Worm (Caenorhabditis elegans): ENCODE data around the gene arrd-9.

arrd-9 gene

ce11 chrII:12494556-12495131 is 13.9 kb upstream of the arrd-9 start, which contains the start of gene col-85 (continued):
- TF ChIP-seq chd-7 (tag; optimal IDR thresholded peaks at IDR 0.05) (peak; percentile 87), gei-17 (GFP tag; optimal IDR thresholded peaks at IDR 0.05) (peak; percentile 5), somi-1 (GFP tag; optimal IDR thresholded peaks at IDR 0.05) (peak; percentile 79), egl-44 (GFP tag; IDR thresholded peaks at IDR 0.05) (peak; percentile 89), attf-6 (GFP tag; IDR thresholded peaks at IDR 0.05) (peak; percentile 56; the same call in 1 of the 2 replicates), let-607 (tag; optimal IDR thresholded peaks at IDR 0.05) (peak; percentile 3 to 56), ztf-18 (tag; optimal IDR thresholded peaks at IDR 0.05) (peak; percentile 81), him-1 (tag; optimal IDR thresholded peaks at IDR 0.05) (peak; percentile 89), F37B4.10 (GFP tag; IDR thresholded peaks at IDR 0.05) (0 out of 2 replicates have a peak, but pooled peaks have one; percentile 86), Y79H2A.3 (GFP tag; conservative IDR thresholded peaks at IDR 0.05) (no peak), B0035.1 (tag; optimal IDR thresholded peaks at IDR 0.05) (peak; percentile 72), sdz-38 (tag; optimal IDR thresholded peaks at IDR 0.05) (no peak), ceh-79 (tag; optimal IDR thresholded peaks at IDR 0.05) (peak; percentile 23), B0019.2 (GFP tag; conservative IDR thresholded peaks at IDR 0.05) (peak; percentile 75), cebp-1 (GFP tag; IDR thresholded peaks at IDR 0.05) (no peak), cebp-1 (tag; optimal IDR thresholded peaks at IDR 0.05) (peak; percentile 81), snpc-1.1 (tag; optimal IDR thresholded peaks at IDR 0.05; ENCODE audit: insufficient read depth) (peak; percentile 90), ceh-58 (GFP tag; IDR thresholded peaks at IDR 0.05) (peak; percentile 93), F52B5.7 (tag; optimal IDR thresholded peaks at IDR 0.05) (peak; percentile 63), mcd-1 (GFP tag; IDR thresholded peaks at IDR 0.05) (peak; percentile 86), cebp-2 (GFP tag; IDR thresholded peaks at IDR 0.05) (peak; percentile 77; the same call in 1 of the 2 replicates), nhr-80 (tag; optimal IDR thresholded peaks at IDR 0.05) (peak; percentile 39), dpff-1 (tag; optimal IDR thresholded peaks at IDR 0.05) (no peak), madf-6 (GFP tag; IDR thresholded peaks at IDR 0.05) (peak; percentile 72), let-526 (GFP tag; IDR thresholded peaks at IDR 0.05) (0 out of 2 replicates have a peak, but pooled peaks have one; percentile 35), egrh-3 (GFP tag; IDR thresholded peaks at IDR 0.05) (no peak), F49E8.2 (tag; optimal IDR thresholded peaks at IDR 0.05; ENCODE audit: insufficient read depth) (peak; percentile 68), nfya-2 (GFP tag; IDR thresholded peaks at IDR 0.05) (0 out of 2 replicates have a peak, but pooled peaks have one; percentile 41), sptf-2 (GFP tag; optimal IDR thresholded peaks at IDR 0.05) (peak; percentile 42), fkh-3 (tag; optimal IDR thresholded peaks at IDR 0.05) (peak; percentile 87), T07F8.4 (tag; optimal IDR thresholded peaks at IDR 0.05) (peak; percentile 85), ztf-3 (GFP tag; optimal IDR thresholded peaks at IDR 0.05) (peak; percentile 55), hmg-20 (GFP tag; IDR thresholded peaks at IDR 0.05) (peak; percentile 67), pha-4 (tag; optimal IDR thresholded peaks at IDR 0.05) (no peak), akir-1 (GFP tag; optimal IDR thresholded peaks at IDR 0.05) (no peak), ceh-40 (GFP tag; IDR thresholded peaks at IDR 0.05) (peak; percentile 82), ceh-27 (GFP tag; optimal IDR thresholded peaks at IDR 0.05) (peak; percentile 36), F55B11.4 (tag; optimal IDR thresholded peaks at IDR 0.05; ENCODE audit: borderline replicate concordance, insufficient read depth) (no peak), ztf-28 (GFP tag; IDR thresholded peaks at IDR 0.05) (peak; percentile 81), nhr-27 (tag; optimal IDR thresholded peaks at IDR 0.05) (peak; percentile 72), ama-1 (optimal IDR thresholded peaks at IDR 0.05) (no peak), ama-1 (GFP tag; optimal IDR thresholded peaks at IDR 0.05) (peak in 1 of 2 experiments; percentile 82), dox-1 (GFP tag; IDR thresholded peaks at IDR 0.05) (peak; percentile 95), Y53F4B.3 (GFP tag; IDR thresholded peaks at IDR 0.05) (no peak; the same call in 1 of the 2 replicates), madf-3 (GFP tag; IDR thresholded peaks at IDR 0.05) (peak; percentile 77; the same call in 1 of the 2 replicates), attf-3 (GFP tag; conservative IDR thresholded peaks at IDR 0.05) (peak; percentile 77), atf-7 (tag; optimal IDR thresholded peaks at IDR 0.05) (peak; percentile 67), hsf-1 (GFP tag; IDR thresholded peaks at IDR 0.05) (peak; percentile 52; the same call in 1 of the 2 replicates)
